Fruit fly (Drosophila melanogaster) whole organism, embryonic: ENCODE measurements around the gene vvl.

Source experiments
- Ada2b ChIP-seq: fragments of 200-800 bp; sonication (Bioruptor generic); IDR thresholded peaks from 2 replicates; pipeline ENCODE4 v1.3.6; 2022; ENCODE audit warnings: missing biosample characterization, missing genetic modification characterization
- B-H1 ChIP-seq: fragments of 200-800 bp; sonication (Bioruptor generic); IDR thresholded peaks from 3 replicates; pipeline ENCODE4 v1.3.6; 2022; ENCODE audit warnings: missing biosample characterization, missing genetic modification characterization
- CG11247 ChIP-seq: fragments of 200-800 bp; sonication (Bioruptor generic); IDR thresholded peaks from 2 replicates; pipeline ENCODE4 v1.3.6; 2022; ENCODE audit warnings: missing biosample characterization, missing genetic modification characterization
- CG11695 ChIP-seq: fragments of 200-800 bp; sonication (Bioruptor generic); IDR thresholded peaks from 3 replicates; pipeline ENCODE4 v1.3.6; 2022; ENCODE audit warnings: missing biosample characterization, missing genetic modification characterization
- CG12155 ChIP-seq: fragments of 200-800 bp; sonication (Bioruptor generic); optimal IDR thresholded peaks from 3 replicates; lab custom pipeline; 2016; ENCODE audit warnings: missing biosample characterization, missing genetic modification characterization
- CG12391 ChIP-seq: fragments of 200-800 bp; sonication (Bioruptor generic); optimal IDR thresholded peaks from 3 replicates; lab custom pipeline; 2018; ENCODE audit warnings: missing biosample characterization, mild to moderate bottlenecking, missing genetic modification characterization, moderate library complexity
- CG12744 ChIP-seq: fragments of 200-800 bp; sonication (Bioruptor generic); optimal IDR thresholded peaks from 2 replicates; lab custom pipeline; 2016; ENCODE audit warnings: missing biosample characterization, missing genetic modification characterization
- CG15073 ChIP-seq: fragments of 200-800 bp; sonication (Bioruptor generic); optimal IDR thresholded peaks from 2 replicates; lab custom pipeline; 2016; ENCODE audit warnings: missing biosample characterization, missing genetic modification characterization
- CG1603 ChIP-seq: fragments of 200-800 bp; sonication (Bioruptor generic); optimal IDR thresholded peaks from 2 replicates; lab custom pipeline; 2019; ENCODE audit warnings: missing biosample characterization, mild to moderate bottlenecking, missing genetic modification characterization, moderate library complexity
- CG17359 ChIP-seq: fragments of 200-800 bp; sonication (Bioruptor generic); optimal IDR thresholded peaks from 3 replicates; lab custom pipeline; 2018; ENCODE audit warnings: missing biosample characterization, mild to moderate bottlenecking, missing genetic modification characterization, moderate library complexity
- CG17568 ChIP-seq: fragments of 200-800 bp; sonication (Bioruptor generic); optimal IDR thresholded peaks from 2 replicates; lab custom pipeline; 2018; ENCODE audit warnings: missing biosample characterization, mild to moderate bottlenecking, missing genetic modification characterization, moderate library complexity
- CG18262 ChIP-seq: fragments of 200-800 bp; optimal IDR thresholded peaks from 3 replicates; lab custom pipeline; 2019; ENCODE audit warnings: missing biosample characterization, mild to moderate bottlenecking, missing genetic modification characterization, moderate library complexity
- CG2199 ChIP-seq: fragments of 200-800 bp; sonication (Bioruptor generic); IDR thresholded peaks from 3 replicates; pipeline ENCODE4 v1.3.6; 2022; ENCODE audit warnings: missing biosample characterization, missing genetic modification characterization
- CG31224 ChIP-seq: fragments of 200-800 bp; sonication (Bioruptor generic); IDR thresholded peaks from 2 replicates; pipeline ENCODE4 v1.3.6; 2022; ENCODE audit warnings: missing biosample characterization, missing genetic modification characterization
- CG31441 ChIP-seq: fragments of 200-800 bp; sonication (Bioruptor generic); IDR thresholded peaks from 2 replicates; pipeline ENCODE4 v1.3.6; 2022; ENCODE audit warnings: missing biosample characterization, missing genetic modification characterization
- CG3726 ChIP-seq: fragments of 200-800 bp; sonication (Bioruptor generic); IDR thresholded peaks from 3 replicates; pipeline ENCODE4, ENCODE4 v1.3.6; 2022; ENCODE audit warnings: missing biosample characterization, missing genetic modification characterization
- CG3838 ChIP-seq: fragments of 200-800 bp; sonication (Bioruptor generic); optimal IDR thresholded peaks from 3 replicates; lab custom pipeline; 2016; ENCODE audit warnings: missing biosample characterization, missing genetic modification characterization
- CG43689 ChIP-seq: fragments of 200-800 bp; sonication (Bioruptor generic); IDR thresholded peaks from 2 replicates; pipeline ENCODE4 v1.3.6; 2022; ENCODE audit warnings: missing biosample characterization, missing genetic modification characterization
- CG5245 ChIP-seq: fragments of 200-800 bp; sonication (Bioruptor generic); optimal IDR thresholded peaks from 3 replicates; lab custom pipeline; 2016; ENCODE audit warnings: missing biosample characterization, missing genetic modification characterization
- CG7372 ChIP-seq: fragments of 200-800 bp; sonication (Bioruptor generic); IDR thresholded peaks from 2 replicates; pipeline ENCODE4 v1.3.6; 2022; ENCODE audit warnings: missing biosample characterization, missing genetic modification characterization
- CG8478 ChIP-seq: fragments of >200 bp; optimal IDR thresholded peaks from 2 replicates; lab custom pipeline; 2018
- CG8944 ChIP-seq: fragments of 200-800 bp; sonication (Bioruptor generic); optimal IDR thresholded peaks from 3 replicates; lab custom pipeline; 2016; ENCODE audit warnings: missing biosample characterization, missing genetic modification characterization
- CG9215 ChIP-seq: fragments of 200-800 bp; sonication (Bioruptor generic); IDR thresholded peaks from 2 replicates; pipeline ENCODE4 v1.3.6; 2022; ENCODE audit warnings: missing biosample characterization, missing genetic modification characterization
- Chrac-16 ChIP-seq: fragments of 200-800 bp; sonication (Bioruptor generic); optimal IDR thresholded peaks from 3 replicates; lab custom pipeline; 2016; ENCODE audit warnings: missing biosample characterization, missing genetic modification characterization
- Dad ChIP-seq: fragments of 200-800 bp; sonication (Bioruptor generic); optimal IDR thresholded peaks from 3 replicates; lab custom pipeline; 2016; ENCODE audit warnings: missing biosample characterization, missing genetic modification characterization
- Gug ChIP-seq: fragments of 200-800 bp; sonication (Bioruptor generic); IDR thresholded peaks from 4 replicates; pipeline ENCODE4 v1.3.6; 2022; ENCODE audit warnings: missing biosample characterization, missing genetic modification characterization
- Hr3 ChIP-seq: fragments of 200-800 bp; sonication (Bioruptor generic); optimal IDR thresholded peaks from 3 replicates; lab custom pipeline; 2016; ENCODE audit warnings: missing biosample characterization, missing genetic modification characterization
- Hr51 ChIP-seq, 2 experiments: fragments of 200-800 bp; sonication (Bioruptor generic); optimal IDR thresholded peaks; 2 replicates in 1 of 2; 3 replicates in 1 of 2; lab custom pipeline; 2016 to 2018; ENCODE audit warnings: missing biosample characterization in 2 of 2, missing genetic modification characterization in 2 of 2, mild to moderate bottlenecking in 1 of 2, moderate library complexity in 1 of 2
- Jarid2 ChIP-seq: fragments of 200-800 bp; sonication (Bioruptor generic); optimal IDR thresholded peaks from 3 replicates; lab custom pipeline; 2017; ENCODE audit warnings: mild to moderate bottlenecking, missing biosample characterization, missing genetic modification reagents, missing genetic modification characterization
- Myb ChIP-seq: fragments of 200-800 bp; sonication (Bioruptor generic); optimal IDR thresholded peaks from 2 replicates; lab custom pipeline; 2016; ENCODE audit warnings: missing biosample characterization, missing genetic modification characterization
- NC2β ChIP-seq: fragments of 200-800 bp; sonication (Bioruptor generic); optimal IDR thresholded peaks from 2 replicates; lab custom pipeline; 2016; ENCODE audit warnings: missing biosample characterization, missing genetic modification characterization
- aop ChIP-seq: fragments of 200-800 bp; sonication (Bioruptor generic); IDR thresholded peaks from 2 replicates; pipeline ENCODE4 v1.3.6; 2022; ENCODE audit warnings: missing biosample characterization, missing genetic modification characterization
- chif ChIP-seq, 2 experiments: fragments of 200-800 bp; sonication (Bioruptor generic); optimal IDR thresholded peaks; 3 replicates each; lab custom pipeline; 2016; ENCODE audit warnings: missing biosample characterization in 2 of 2, missing genetic modification characterization in 2 of 2
- chn ChIP-seq: fragments of 200-800 bp; sonication (Bioruptor generic); optimal IDR thresholded peaks from 2 replicates; lab custom pipeline; 2016; ENCODE audit warnings: missing biosample characterization, missing genetic modification characterization
- ci ChIP-seq: fragments of 200-800 bp; sonication (Bioruptor generic); IDR thresholded peaks from 3 replicates; pipeline ENCODE4 v1.3.6; 2022; ENCODE audit warnings: missing biosample characterization, missing genetic modification characterization
- croc ChIP-seq: fragments of 200-800 bp; sonication (Bioruptor generic); conservative IDR thresholded peaks from 3 replicates; pipeline ENCODE4 v1.3.6; 2022; ENCODE audit warnings: missing biosample characterization, missing genetic modification characterization
- cwo ChIP-seq: fragments of 200-800 bp; sonication (Bioruptor generic); optimal IDR thresholded peaks from 3 replicates; lab custom pipeline; 2017; ENCODE audit warnings: missing biosample characterization, missing genetic modification characterization, mild to moderate bottlenecking, moderate library complexity, missing genetic modification reagents
- disco-r ChIP-seq: fragments of 200-800 bp; sonication (Bioruptor generic); optimal IDR thresholded peaks from 2 replicates; lab custom pipeline; 2016; ENCODE audit warnings: missing biosample characterization, missing genetic modification characterization
- dysf ChIP-seq: fragments of 200-800 bp; sonication (Bioruptor generic); IDR thresholded peaks from 3 replicates; pipeline ENCODE4 v1.3.6; 2022; ENCODE audit warnings: missing biosample characterization, missing genetic modification characterization
- gce ChIP-seq: fragments of 200-800 bp; sonication (Bioruptor generic); IDR thresholded peaks from 3 replicates; pipeline ENCODE4 v1.3.6; 2022; ENCODE audit warnings: missing biosample characterization, missing genetic modification characterization
- kay ChIP-seq: fragments of 200-800 bp; sonication (Bioruptor generic); optimal IDR thresholded peaks from 2 replicates; lab custom pipeline; 2016; ENCODE audit warnings: missing biosample characterization, missing genetic modification characterization
- ken ChIP-seq: fragments of 200-800 bp; sonication (Bioruptor generic); IDR thresholded peaks from 3 replicates; pipeline ENCODE4 v1.3.6; 2022; ENCODE audit warnings: missing biosample characterization, missing genetic modification characterization
- klu ChIP-seq: fragments of 200-800 bp; sonication (Bioruptor generic); IDR thresholded peaks from 2 replicates; pipeline ENCODE4 v1.3.6; 2022; ENCODE audit warnings: missing biosample characterization, missing genetic modification characterization
- nmo ChIP-seq: fragments of 200-800 bp; sonication (Bioruptor generic); optimal IDR thresholded peaks from 2 replicates; lab custom pipeline; 2018; ENCODE audit warnings: missing biosample characterization, mild to moderate bottlenecking, missing genetic modification characterization, moderate library complexity
- onecut ChIP-seq: fragments of 200-800 bp; sonication (Bioruptor generic); IDR thresholded peaks from 2 replicates; pipeline ENCODE4 v1.3.6; 2022; ENCODE audit warnings: missing biosample characterization, missing genetic modification characterization
- pnt ChIP-seq: fragments of 200-800 bp; sonication (Bioruptor generic); optimal IDR thresholded peaks from 3 replicates; lab custom pipeline; 2016; ENCODE audit warnings: missing biosample characterization, missing genetic modification characterization
- ro ChIP-seq: fragments of 200-800 bp; sonication (Bioruptor generic); IDR thresholded peaks from 2 replicates; pipeline ENCODE4 v1.3.6; 2022; ENCODE audit warnings: missing biosample characterization, missing genetic modification characterization
- shn ChIP-seq: fragments of 200-800 bp; sonication (Bioruptor generic); optimal IDR thresholded peaks from 3 replicates; lab custom pipeline; 2016; ENCODE audit warnings: missing biosample characterization, missing genetic modification characterization
- sna ChIP-seq: fragments of 200-800 bp; sonication (Bioruptor generic); IDR thresholded peaks from 2 replicates; pipeline ENCODE4 v1.3.6; 2022; ENCODE audit warnings: missing biosample characterization, missing genetic modification characterization; ENCODE audit not compliant: partially characterized antibody
- so ChIP-seq: fragments of 200-800 bp; sonication (Bioruptor generic); IDR thresholded peaks from 3 replicates; pipeline ENCODE4 v1.3.6; 2022; ENCODE audit warnings: missing biosample characterization, missing genetic modification characterization
- toy ChIP-seq: fragments of 200-800 bp; sonication (Bioruptor generic); IDR thresholded peaks from 2 replicates; pipeline ENCODE4 v1.3.6; 2022; ENCODE audit warnings: missing biosample characterization, missing genetic modification characterization
- unc-4 ChIP-seq: fragments of 200-800 bp; sonication (Bioruptor generic); IDR thresholded peaks from 2 replicates; pipeline ENCODE4 v1.3.6; 2022; ENCODE audit warnings: missing biosample characterization, missing genetic modification characterization; ENCODE audit not compliant: partially characterized antibody

The vvl gene

DNA sequence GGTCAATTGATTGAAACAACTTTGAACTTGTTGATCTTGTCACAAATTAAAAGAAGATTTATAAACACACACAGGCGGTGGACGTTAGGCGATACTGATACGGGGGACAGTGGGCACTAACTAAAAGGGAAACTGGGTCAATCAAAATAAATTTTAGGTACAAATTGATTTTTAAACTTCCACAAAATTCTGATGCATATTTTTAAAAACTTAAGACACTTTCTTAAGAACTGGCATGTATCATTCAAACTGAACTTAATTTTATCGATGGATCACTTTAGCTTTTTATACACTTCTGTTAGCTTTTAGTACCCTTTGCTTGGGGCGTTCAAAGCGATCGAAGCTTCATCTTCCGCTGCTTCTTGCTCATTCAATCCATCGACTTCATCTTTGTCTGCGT lies 26.3 kb downstream of the vvl start (continued):
- TF ChIP-seq nmo (GFP tag; lab: Kevin White, UChicago) (peak; percentile 76), Dad (GFP tag; lab: Kevin White, UChicago) (peak; percentile 52), Myb (GFP tag; lab: Kevin White, UChicago) (peak; percentile 42), CG3726 (0 out of 3 replicates have a peak, but pooled peaks have one; percentile 22), CG11247 (peak; percentile 76), CG12391 (tag; lab: Kevin White, UChicago) (peak; percentile 69), CG17568 (GFP tag; lab: Kevin White, UChicago) (peak; percentile 47), so (peak; percentile 86), CG2199 (GFP tag; lab: Robert Waterston, UW) (no peak), chif (GFP tag; optimal IDR thresholded peaks at IDR 0.05; lab: Kevin White, UChicago) (peak; percentile 49 to 55), shn (GFP tag; lab: Kevin White, UChicago) (peak; percentile 15), Chrac-16 (peak; percentile 52), kay (no peak), CG5245 (GFP tag; lab: Kevin White, UChicago) (no peak), pnt (GFP tag; lab: Kevin White, UChicago) (peak; percentile 55), cwo (peak; percentile 51), gce (GFP tag; lab: Robert Waterston, UW) (0 out of 3 replicates have a peak, but pooled peaks have one; percentile 25), chn (GFP tag; lab: Kevin White, UChicago) (peak; percentile 30), CG31224 (GFP tag; lab: Robert Waterston, UW) (peak; percentile 69), CG8478 (lab: Kevin White, UChicago) (no peak), unc-4 (GFP tag; lab: Robert Waterston, UW) (no peak), CG3838 (GFP tag; lab: Kevin White, UChicago) (no peak), sna (GFP tag; lab: Robert Waterston, UW) (no peak), CG7372 (GFP tag; lab: Robert Waterston, UW) (peak; percentile 81), NC2β (GFP tag; lab: Kevin White, UChicago) (no peak), Hr51 (GFP tag; optimal IDR thresholded peaks at IDR 0.05; lab: Kevin White, UChicago) (peak in 1 of 2 experiments; percentile 83), disco-r (GFP tag; lab: Kevin White, UChicago) (no peak), CG12744 (GFP tag; lab: Kevin White, UChicago) (peak; percentile 24), CG17359 (peak; percentile 35), Ada2b (GFP tag; lab: Robert Waterston, UW) (no peak), CG1603 (tag; lab: Kevin White, UChicago) (peak; percentile 47), CG15073 (GFP tag; lab: Kevin White, UChicago) (no peak), CG11695 (GFP tag; lab: Robert Waterston, UW) (peak; percentile 78; the same call in 2 of the 3 replicates), CG9215 (GFP tag; lab: Robert Waterston, UW) (peak; percentile 68), ci (peak; percentile 87), ro (peak; percentile 64), croc (GFP tag; lab: Robert Waterston, UW) (peak; percentile 42; the same call in 2 of the 3 replicates), toy (GFP tag; lab: Robert Waterston, UW) (peak; percentile 61; the same call in 1 of the 2 replicates), Jarid2 (GFP tag; lab: Kevin White, UChicago) (no peak), CG18262 (tag; lab: Kevin White, UChicago) (peak; percentile 60), CG8944 (peak; percentile 62), CG43689 (GFP tag; lab: Robert Waterston, UW) (peak; percentile 48), aop (GFP tag; lab: Robert Waterston, UW) (no peak), ken (GFP tag; lab: Robert Waterston, UW) (peak; percentile 67; the same call in 2 of the 3 replicates), dysf (GFP tag; lab: Robert Waterston, UW) (peak; percentile 93), onecut (GFP tag; lab: Robert Waterston, UW) (no peak), Gug (peak; percentile 73), B-H1 (GFP tag; lab: Robert Waterston, UW) (peak; percentile 86), CG12155 (peak; percentile 40), klu (GFP tag; lab: Robert Waterston, UW) (peak; percentile 60; the same call in 1 of the 2 replicates), CG31441 (GFP tag; lab: Robert Waterston, UW) (peak; percentile 62), Hr3 (peak; percentile 66)
